Worm (Caenorhabditis elegans) whole organism, L4 larva: Measurements from ENCODE around the gene F53B7.7.

Experiments
- F10B5.3 ChIP-seq: sonication (generic microtip); optimal IDR thresholded peaks from 2 replicates; lab custom pipeline; 2016; ENCODE audit warnings: mild to moderate bottlenecking, missing genetic modification characterization, missing compliant biosample characterization
- F37D6.2 ChIP-seq: sonication (generic microtip); optimal IDR thresholded peaks from 2 replicates; lab custom pipeline; 2016; ENCODE audit warnings: mild to moderate bottlenecking, missing genetic modification characterization, missing compliant biosample characterization
- R02D3.7 ChIP-seq: fragments of 150-350 bp; sonication (generic microtip); optimal IDR thresholded peaks from 3 replicates; lab custom pipeline; 2014; ENCODE audit warnings: missing biosample characterization, missing genetic modification characterization
- Y105C5A.15 ChIP-seq: fragments of 200-800 bp; sonication (Bioruptor generic); IDR thresholded peaks from 2 replicates; pipeline ENCODE4 v1.3.6; 2022; ENCODE audit warnings: missing genetic modification characterization, missing compliant biosample characterization
- Y48G9A.11 ChIP-seq: fragments of 200-800 bp; sonication (Bioruptor generic); IDR thresholded peaks from 2 replicates; pipeline ENCODE4 v1.3.6; 2022; ENCODE audit warnings: missing genetic modification reagents, missing genetic modification characterization, missing compliant biosample characterization
- Y5F2A.4 ChIP-seq: fragments of 200-800 bp; sonication (Bioruptor generic); optimal IDR thresholded peaks from 2 replicates; lab custom pipeline; 2018; ENCODE audit warnings: mild to moderate bottlenecking, missing genetic modification characterization, missing compliant biosample characterization
- ZK337.2 ChIP-seq: fragments of 200-800 bp; sonication (Bioruptor generic); IDR thresholded peaks from 2 replicates; pipeline ENCODE4 v1.3.6; 2022; ENCODE audit warnings: missing genetic modification reagents, missing genetic modification characterization, missing compliant biosample characterization
- ZK546.5 ChIP-seq, 2 experiments: sonication (generic microtip); optimal IDR thresholded peaks; 2 replicates each; lab custom pipeline; 2017; ENCODE audit warnings: missing biosample characterization in 2 of 2, missing genetic modification characterization in 2 of 2
- ama-1 ChIP-seq: fragments of 150-350 bp; optimal IDR thresholded peaks from 2 replicates; lab custom pipeline; 2014; ENCODE audit warnings: inconsistent platforms, mixed read lengths
- arid-1 ChIP-seq: fragments of 200-800 bp; sonication (Bioruptor generic); conservative IDR thresholded peaks from 2 replicates; pipeline ENCODE4 v1.3.6; 2022; ENCODE audit warnings: missing genetic modification reagents, missing genetic modification characterization, missing compliant biosample characterization
- attf-4 ChIP-seq: sonication (generic microtip); optimal IDR thresholded peaks from 3 replicates; lab custom pipeline; 2017; ENCODE audit warnings: missing biosample characterization, missing genetic modification characterization
- ceh-20 ChIP-seq: fragments of 200-800 bp; sonication (Bioruptor generic); IDR thresholded peaks from 2 replicates; pipeline ENCODE4 v1.3.6; 2022; ENCODE audit warnings: missing genetic modification reagents, missing genetic modification characterization, missing compliant biosample characterization
- ceh-28 ChIP-seq: fragments of 150-350 bp; optimal IDR thresholded peaks from 2 replicates; lab custom pipeline; 2014; ENCODE audit warnings: missing biosample characterization, missing genetic modification reagents, missing genetic modification characterization
- ceh-32 ChIP-seq: sonication (generic microtip); optimal IDR thresholded peaks from 2 replicates; lab custom pipeline; 2016; ENCODE audit warnings: mild to moderate bottlenecking, missing genetic modification characterization, missing compliant biosample characterization; ENCODE audit not compliant: poor library complexity
- ces-1 ChIP-seq: fragments of 150-350 bp; sonication (generic microtip); optimal IDR thresholded peaks from 4 replicates; lab custom pipeline; 2014; ENCODE audit warnings: missing biosample characterization, missing genetic modification reagents, missing genetic modification characterization
- daf-12 ChIP-seq: fragments of 150-350 bp; optimal IDR thresholded peaks from 2 replicates; lab custom pipeline; 2014; ENCODE audit warnings: missing biosample characterization, missing genetic modification reagents, missing genetic modification characterization
- daf-8 ChIP-seq: fragments of 200-800 bp; sonication (Bioruptor generic); IDR thresholded peaks from 2 replicates; pipeline ENCODE4 v1.3.6; 2022; ENCODE audit warnings: missing genetic modification characterization, missing compliant biosample characterization
- dmd-8 ChIP-seq: fragments of 200-800 bp; sonication (Bioruptor generic); IDR thresholded peaks from 2 replicates; pipeline ENCODE4 v1.3.6; 2022; ENCODE audit warnings: missing genetic modification characterization, missing compliant biosample characterization
- dmd-9 ChIP-seq: fragments of 200-800 bp; sonication (Bioruptor generic); IDR thresholded peaks from 2 replicates; pipeline ENCODE4 v1.3.6; 2022; ENCODE audit warnings: missing genetic modification reagents, missing genetic modification characterization, missing compliant biosample characterization
- dve-1 ChIP-seq: sonication (generic microtip); optimal IDR thresholded peaks from 2 replicates; lab custom pipeline; 2017; ENCODE audit warnings: antibody characterized with exemption, mild to moderate bottlenecking, missing genetic modification characterization, missing compliant biosample characterization; ENCODE audit not compliant: insufficient read depth
- fkh-10 ChIP-seq: fragments of 150-350 bp; optimal IDR thresholded peaks from 2 replicates; lab custom pipeline; 2014; ENCODE audit warnings: missing biosample characterization, missing genetic modification reagents, missing genetic modification characterization
- gei-8 ChIP-seq: fragments of 200-800 bp; sonication (Bioruptor generic); optimal IDR thresholded peaks from 2 replicates; lab custom pipeline; 2018; ENCODE audit warnings: mild to moderate bottlenecking, missing genetic modification characterization, missing compliant biosample characterization
- hif-1 ChIP-seq, 2 experiments: sonication (generic microtip); optimal IDR thresholded peaks; 2 replicates each; lab custom pipeline; 2016 to 2017; ENCODE audit warnings: missing compliant biosample characterization in 2 of 2, missing genetic modification characterization in 2 of 2, missing genetic modification reagents in 2 of 2, missing genotype in 2 of 2, mild to moderate bottlenecking in 1 of 2
- hlh-11 ChIP-seq: fragments of 200-800 bp; sonication (Bioruptor generic); optimal IDR thresholded peaks from 2 replicates; lab custom pipeline; 2018; ENCODE audit warnings: mild to moderate bottlenecking, missing genetic modification characterization, missing compliant biosample characterization
- hmg-1.1 ChIP-seq: fragments of 200-800 bp; sonication (Bioruptor generic); IDR thresholded peaks from 2 replicates; pipeline ENCODE4 v1.3.6; 2022; ENCODE audit warnings: missing genetic modification reagents, missing genetic modification characterization, missing compliant biosample characterization
- lim-7 ChIP-seq: fragments of 200-800 bp; sonication (Bioruptor generic); IDR thresholded peaks from 2 replicates; pipeline ENCODE4 v1.3.6; 2022; ENCODE audit warnings: missing genetic modification characterization, missing compliant biosample characterization
- lin-15B ChIP-seq: fragments of 150-350 bp; sonication (generic microtip); optimal IDR thresholded peaks from 3 replicates; lab custom pipeline; 2014; ENCODE audit warnings: missing biosample characterization, missing genetic modification characterization
- lin-38 ChIP-seq: fragments of 200-800 bp; sonication (Bioruptor generic); IDR thresholded peaks from 2 replicates; pipeline ENCODE4 v1.3.6; 2022; ENCODE audit warnings: missing genetic modification reagents, missing genetic modification characterization, missing compliant biosample characterization
- lin-39 ChIP-seq: fragments of 150-350 bp; optimal IDR thresholded peaks from 2 replicates; lab custom pipeline; 2014; ENCODE audit warnings: missing biosample characterization, missing genetic modification reagents, missing genetic modification characterization
- lir-3 ChIP-seq: sonication (generic microtip); optimal IDR thresholded peaks from 2 replicates; lab custom pipeline; 2016; ENCODE audit warnings: mild to moderate bottlenecking, missing genetic modification characterization, missing compliant biosample characterization
- madf-5 ChIP-seq, 2 experiments: fragments of 200-800 bp; sonication (Bioruptor generic); IDR thresholded peaks; 2 replicates each; pipeline ENCODE4 v1.3.6; 2022; ENCODE audit warnings: missing compliant biosample characterization in 2 of 2, missing genetic modification characterization in 2 of 2
- mxl-2 ChIP-seq: fragments of 200-800 bp; sonication (Bioruptor generic); conservative IDR thresholded peaks from 2 replicates; pipeline ENCODE4 v1.3.6; 2022; ENCODE audit warnings: missing genetic modification reagents, missing genetic modification characterization, missing compliant biosample characterization
- nhr-102 ChIP-seq: sonication (generic microtip); optimal IDR thresholded peaks from 2 replicates; lab custom pipeline; 2016; ENCODE audit warnings: mild to moderate bottlenecking, missing genetic modification characterization, moderate library complexity, missing compliant biosample characterization
- nhr-111 ChIP-seq: fragments of 200-800 bp; sonication (Bioruptor generic); optimal IDR thresholded peaks from 2 replicates; lab custom pipeline; 2018; ENCODE audit warnings: mild to moderate bottlenecking, missing genetic modification characterization, missing compliant biosample characterization
- nhr-25 ChIP-seq: sonication (generic microtip); optimal IDR thresholded peaks from 2 replicates; lab custom pipeline; 2017; ENCODE audit warnings: missing genetic modification characterization, mild to moderate bottlenecking, missing compliant biosample characterization, antibody characterized with exemption, moderate library complexity, borderline replicate concordance; ENCODE audit not compliant: insufficient read depth
- nhr-41 ChIP-seq: fragments of 200-800 bp; sonication (Bioruptor generic); IDR thresholded peaks from 2 replicates; pipeline ENCODE4 v1.3.6; 2022; ENCODE audit warnings: missing genetic modification reagents, missing genetic modification characterization, missing compliant biosample characterization
- nhr-42 ChIP-seq: fragments of 200-800 bp; sonication (Bioruptor generic); IDR thresholded peaks from 2 replicates; pipeline ENCODE4 v1.3.6; 2022; ENCODE audit warnings: missing genetic modification characterization, missing compliant biosample characterization
- nhr-76 ChIP-seq: fragments of 150-350 bp; optimal IDR thresholded peaks from 2 replicates; lab custom pipeline; 2014; ENCODE audit warnings: missing biosample characterization, missing genetic modification characterization
- php-3 ChIP-seq: fragments of 200-800 bp; sonication (Bioruptor generic); IDR thresholded peaks from 2 replicates; pipeline ENCODE4 v1.3.6; 2022; ENCODE audit warnings: missing genetic modification reagents, missing genetic modification characterization, missing compliant biosample characterization
- pqm-1 ChIP-seq: sonication (generic microtip); optimal IDR thresholded peaks from 2 replicates; lab custom pipeline; 2017; ENCODE audit warnings: missing biosample characterization, missing genetic modification characterization
- sdz-12 ChIP-seq: fragments of 200-800 bp; sonication (Bioruptor generic); optimal IDR thresholded peaks from 2 replicates; lab custom pipeline; 2018; ENCODE audit warnings: mild to moderate bottlenecking, missing genetic modification characterization, missing compliant biosample characterization
- skn-1 ChIP-seq: fragments of 150-350 bp; optimal IDR thresholded peaks from 2 replicates; lab custom pipeline; 2014; ENCODE audit warnings: missing biosample characterization, missing genetic modification characterization
- spr-3 ChIP-seq: fragments of 200-800 bp; sonication (Bioruptor generic); optimal IDR thresholded peaks from 2 replicates; lab custom pipeline; 2018; ENCODE audit warnings: mild to moderate bottlenecking, missing genetic modification characterization, missing compliant biosample characterization
- tra-1 ChIP-seq: fragments of 200-800 bp; sonication (Bioruptor generic); IDR thresholded peaks from 2 replicates; pipeline ENCODE4 v1.3.6; 2022; ENCODE audit warnings: missing genetic modification reagents, missing genetic modification characterization, missing compliant biosample characterization
- unc-130 ChIP-seq: sonication (generic microtip); optimal IDR thresholded peaks from 2 replicates; lab custom pipeline; 2016; ENCODE audit warnings: missing genetic modification reagents, missing genetic modification characterization, missing compliant biosample characterization
- zfp-2 ChIP-seq: sonication (generic microtip); optimal IDR thresholded peaks from 2 replicates; lab custom pipeline; 2016; ENCODE audit warnings: mild to moderate bottlenecking, missing genetic modification characterization, missing compliant biosample characterization
- zip-2 ChIP-seq: fragments of 150-350 bp; optimal IDR thresholded peaks from 2 replicates; lab custom pipeline; 2014; ENCODE audit warnings: missing biosample characterization, missing genetic modification characterization
- ztf-7 ChIP-seq: fragments of 150-350 bp; optimal IDR thresholded peaks from 2 replicates; lab custom pipeline; 2014; ENCODE audit warnings: missing biosample characterization, missing genetic modification characterization

The F53B7.7 gene

DNA sequence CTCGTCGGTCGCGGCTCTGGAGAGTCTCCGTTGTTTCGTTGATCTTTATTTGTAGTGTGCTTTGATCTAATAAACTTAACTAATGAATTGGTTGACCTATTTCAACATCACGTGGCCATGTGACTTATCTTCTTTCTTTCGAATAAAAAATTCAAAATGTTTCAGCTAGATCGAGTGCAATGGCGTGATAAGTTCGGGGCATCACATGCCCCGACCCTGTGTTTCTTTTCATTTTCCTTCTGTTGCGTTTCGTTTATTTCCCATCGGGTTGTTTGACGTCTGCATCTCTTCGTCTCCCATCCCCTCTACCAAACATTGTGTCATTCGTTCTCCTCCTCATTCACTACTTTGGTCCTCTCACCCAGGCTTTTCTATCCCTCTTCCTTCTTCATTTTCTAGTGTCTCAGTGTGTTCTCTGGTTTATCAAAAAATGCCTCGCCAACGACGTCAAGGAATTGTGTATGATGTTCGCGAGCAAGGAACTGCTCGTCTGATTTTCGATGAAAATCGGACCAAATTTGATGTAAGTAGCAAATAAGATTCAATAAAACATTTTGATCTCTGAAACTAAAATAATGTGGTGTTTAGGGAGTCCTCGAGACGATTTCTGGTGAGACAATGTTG lies 47.1 kb upstream of the F53B7.7 start, which contains the start of gene F17C11.4 (continued):
- TF ChIP-seq Y48G9A.11 (GFP tag; lab: Robert Waterston, UW) (no peak), unc-130 (GFP tag; lab: Kevin White, UChicago) (no peak), daf-12 (tag; lab: Kevin White, UChicago) (no peak), madf-5 (GFP tag; IDR thresholded peaks at IDR 0.05; lab: Robert Waterston, UW) (no peak), hmg-1.1 (GFP tag; lab: Robert Waterston, UW) (no peak; the same call in none of the 2 replicates), F37D6.2 (tag; lab: Kevin White, UChicago) (no peak), attf-4 (tag; lab: Kevin White, UChicago) (no peak), ceh-28 (tag; lab: Kevin White, UChicago) (no peak), mxl-2 (GFP tag; lab: Robert Waterston, UW) (peak; percentile 60; the same call in 1 of the 2 replicates), dmd-9 (GFP tag; lab: Robert Waterston, UW) (no peak), lir-3 (no peak), tra-1 (GFP tag; lab: Robert Waterston, UW) (peak; percentile 65; the same call in 1 of the 2 replicates), R02D3.7 (tag; lab: Kevin White, UChicago) (no peak), hif-1 (tag; optimal IDR thresholded peaks at IDR 0.05; lab: Kevin White, UChicago) (peak; percentile 41 to 74), nhr-41 (GFP tag; lab: Robert Waterston, UW) (no peak), ztf-7 (no peak), ceh-32 (tag; lab: Kevin White, UChicago) (peak; percentile 52), php-3 (GFP tag; lab: Robert Waterston, UW) (peak; percentile 62; the same call in 1 of the 2 replicates), nhr-102 (tag; lab: Kevin White, UChicago) (peak; percentile 6), pqm-1 (tag; lab: Kevin White, UChicago) (no peak), nhr-76 (peak; percentile 62), arid-1 (no peak), fkh-10 (GFP tag; lab: Kevin White, UChicago) (peak; percentile 69), nhr-111 (no peak), Y105C5A.15 (GFP tag; lab: Robert Waterston, UW) (no peak)

DNA sequence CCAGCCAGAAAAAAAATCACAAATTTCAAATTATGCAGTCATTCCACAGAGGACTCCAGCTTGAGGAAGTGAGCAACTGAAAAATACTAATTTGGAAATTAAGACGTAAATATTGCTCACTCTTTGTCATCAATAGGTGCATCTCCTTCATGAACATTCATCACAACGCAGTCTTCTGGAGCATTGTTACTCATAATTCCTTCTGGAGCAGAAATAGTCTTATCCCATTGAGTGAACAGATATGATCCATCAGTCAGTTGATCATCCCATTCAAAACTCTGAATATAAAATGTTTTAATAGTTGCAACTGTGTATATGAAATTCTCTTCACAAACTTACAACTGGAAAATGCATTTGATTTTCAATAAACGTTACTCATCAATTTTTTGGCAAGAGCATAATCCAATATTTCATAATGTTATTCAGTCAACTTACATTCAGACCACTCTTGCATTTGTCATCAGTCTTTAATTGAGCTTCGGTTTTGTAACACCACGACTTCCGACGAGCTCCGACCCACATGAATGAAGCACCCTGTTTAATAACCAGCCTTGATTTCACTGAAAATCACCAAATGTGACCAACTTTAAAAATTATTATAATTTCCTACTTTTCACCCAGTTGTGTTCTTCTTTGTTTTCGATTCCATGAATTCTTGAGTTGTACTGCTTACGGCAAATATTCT lies 45.3 kb upstream of the F53B7.7 start:
- TF ChIP-seq lim-7 (GFP tag; lab: Robert Waterston, UW) (no peak), ZK546.5 (tag; optimal IDR thresholded peaks at IDR 0.05; lab: Kevin White, UChicago) (no peak), php-3 (GFP tag; lab: Robert Waterston, UW) (no peak), ceh-28 (tag; lab: Kevin White, UChicago) (no peak), nhr-42 (GFP tag; lab: Robert Waterston, UW) (no peak), daf-8 (GFP tag; lab: Robert Waterston, UW) (no peak), lin-15B (tag; lab: Kevin White, UChicago) (no peak), lin-38 (GFP tag; lab: Robert Waterston, UW) (no peak; the same call in 1 of the 2 replicates), lin-39 (tag; lab: Kevin White, UChicago) (no peak), skn-1 (tag; lab: Kevin White, UChicago) (no peak), spr-3 (GFP tag; lab: Kevin White, UChicago) (no peak), madf-5 (GFP tag; IDR thresholded peaks at IDR 0.05; lab: Robert Waterston, UW) (no peak), ces-1 (GFP tag; lab: Kevin White, UChicago) (no peak), F10B5.3 (tag; lab: Kevin White, UChicago) (no peak), hlh-11 (tag; lab: Kevin White, UChicago) (no peak), ama-1 (lab: Kevin White, UChicago) (peak; percentile 72), Y105C5A.15 (GFP tag; lab: Robert Waterston, UW) (no peak), zip-2 (no peak), nhr-25 (peak; percentile 18), ceh-20 (GFP tag; lab: Robert Waterston, UW) (no peak), sdz-12 (GFP tag; lab: Kevin White, UChicago) (peak; percentile 59), zfp-2 (tag; lab: Kevin White, UChicago) (no peak), ZK337.2 (GFP tag; lab: Robert Waterston, UW) (no peak), dmd-9 (GFP tag; lab: Robert Waterston, UW) (no peak), gei-8 (GFP tag; lab: Kevin White, UChicago) (no peak), Y5F2A.4 (no peak), dmd-8 (GFP tag; lab: Robert Waterston, UW) (no peak), dve-1 (tag; lab: Kevin White, UChicago) (peak; percentile 42)
